Worm (Caenorhabditis elegans): Measurements from ENCODE around the gene W10G11.19.

The W10G11.19 gene

ce11 chrII:3567576-3567975 lies 17.1 kb downstream of the W10G11.19 start (continued):
- TF ChIP-seq lir-1 (GFP tag; conservative IDR thresholded peaks at IDR 0.05): peak; percentile 64; the same call in 1 of the 2 replicates
- TF ChIP-seq dox-1 (GFP tag; IDR thresholded peaks at IDR 0.05): peak; percentile 69
- peak; percentile 81 for TF ChIP-seq athp-1 (tag; optimal IDR thresholded peaks at IDR 0.05)
- TF ChIP-seq rpc-1 (optimal IDR thresholded peaks at IDR 0.05): peak; percentile 84
- peak; percentile 86 for TF ChIP-seq rpc-1 (tag; optimal IDR thresholded peaks at IDR 0.05)
- TF ChIP-seq hmg-1.2 (GFP tag; IDR thresholded peaks at IDR 0.05): peak; percentile 74
- peak; percentile 41 for TF ChIP-seq sptf-2 (GFP tag; optimal IDR thresholded peaks at IDR 0.05)
- TF ChIP-seq tbp1 (GFP tag; optimal IDR thresholded peaks at IDR 0.05): peak; percentile 98
- TF ChIP-seq die-1 (tag; optimal IDR thresholded peaks at IDR 0.05): peak; percentile 83
- 0 out of 2 replicates have a peak, but pooled peaks have one; percentile 59 for TF ChIP-seq nfya-2 (GFP tag; IDR thresholded peaks at IDR 0.05)
- peak; percentile 34 for TF ChIP-seq mxl-1 (tag; optimal IDR thresholded peaks at IDR 0.05)
- peak; percentile 97 for TF ChIP-seq lin-26 (GFP tag; IDR thresholded peaks at IDR 0.05)
- TF ChIP-seq T07F8.4 (tag; optimal IDR thresholded peaks at IDR 0.05): peak; percentile 65
- peak; percentile 92 for TF ChIP-seq him-1 (tag; optimal IDR thresholded peaks at IDR 0.05)
- TF ChIP-seq nhr-120 (GFP tag; IDR thresholded peaks at IDR 0.05): 0 out of 2 replicates have a peak, but pooled peaks have one; percentile 18
- TF ChIP-seq ztf-26 (tag; optimal IDR thresholded peaks at IDR 0.05): peak; percentile 68

ce11 chrII:3569118-3569517 lies 18.7 kb downstream of the W10G11.19 start, which contains the start of gene clec-127:
Gene clec-127 (minus strand): TSS chrII:3569218.
- TF ChIP-seq lsl-1 (GFP tag; optimal IDR thresholded peaks at IDR 0.05): no peak
- TF ChIP-seq ceh-27 (GFP tag; optimal IDR thresholded peaks at IDR 0.05): no peak
- no peak for TF ChIP-seq ztf-26 (tag; optimal IDR thresholded peaks at IDR 0.05)
- TF ChIP-seq dpff-1 (tag; optimal IDR thresholded peaks at IDR 0.05): no peak
- TF ChIP-seq pha-4 (tag; optimal IDR thresholded peaks at IDR 0.05): no peak
- TF ChIP-seq hlh-26 (GFP tag; conservative IDR thresholded peaks at IDR 0.05): no peak
- no peak for TF ChIP-seq lin-40 (tag; optimal IDR thresholded peaks at IDR 0.05)
- TF ChIP-seq mel-28 (tag; optimal IDR thresholded peaks at IDR 0.05; ENCODE audit: borderline replicate concordance): no peak
- TF ChIP-seq egl-44 (GFP tag; IDR thresholded peaks at IDR 0.05): no peak
- TF ChIP-seq nfya-2 (GFP tag; IDR thresholded peaks at IDR 0.05): no peak

ce11 chrII:3570927-3571538 lies 20.6 kb downstream of the W10G11.19 start, which contains the start of the genes clec-128 and clec-129:
Gene clec-128 (minus strand): TSS chrII:3571027.
Gene clec-129 (plus strand): TSS chrII:3571488.
- TF ChIP-seq mxl-1 (tag; optimal IDR thresholded peaks at IDR 0.05): no peak
- TF ChIP-seq B0261.1 (tag; optimal IDR thresholded peaks at IDR 0.05): no peak
- no peak for TF ChIP-seq nfya-2 (GFP tag; IDR thresholded peaks at IDR 0.05)
- no peak for TF ChIP-seq F22D6.2 (tag; optimal IDR thresholded peaks at IDR 0.05)

- no peak for TF ChIP-seq lin-35 (GFP tag; optimal IDR thresholded peaks at IDR 0.05)
- no peak for TF ChIP-seq xnd-1 (tag; optimal IDR thresholded peaks at IDR 0.05)
- TF ChIP-seq egrh-3 (GFP tag; IDR thresholded peaks at IDR 0.05): no peak
- TF ChIP-seq ZK185.1 (tag; optimal IDR thresholded peaks at IDR 0.05; ENCODE audit: poor library complexity, severe bottlenecking): no peak
- TF ChIP-seq D2030.7 (GFP tag; IDR thresholded peaks at IDR 0.05): no peak
- no peak for TF ChIP-seq ceh-40 (GFP tag; IDR thresholded peaks at IDR 0.05)
- no peak for TF ChIP-seq unc-130 (GFP tag; optimal IDR thresholded peaks at IDR 0.05)
- no peak for TF ChIP-seq madf-10 (tag; optimal IDR thresholded peaks at IDR 0.05)
- no peak for TF ChIP-seq F10E7.11 (tag; optimal IDR thresholded peaks at IDR 0.05)
- TF ChIP-seq lir-1 (GFP tag; conservative IDR thresholded peaks at IDR 0.05): no peak
- no peak for TF ChIP-seq mel-28 (tag; optimal IDR thresholded peaks at IDR 0.05; ENCODE audit: borderline replicate concordance)
- TF ChIP-seq Y67H2A.10 (GFP tag; conservative IDR thresholded peaks at IDR 0.05): no peak
- no peak for TF ChIP-seq ekl-4 (GFP tag; IDR thresholded peaks at IDR 0.05)
- no peak for TF ChIP-seq ztf-3 (GFP tag; optimal IDR thresholded peaks at IDR 0.05)
Observed at ce11 chrII:3573255-3573654, 22.8 kb downstream of the W10G11.19 start, which contains the start of gene clec-130. Gene clec-130 (plus strand): TSS chrII:3573555.

All from whole organism, young adult.